Worm (Caenorhabditis elegans): ENCODE measurements around the gene ceh-100.

The ceh-100 gene

DNA sequence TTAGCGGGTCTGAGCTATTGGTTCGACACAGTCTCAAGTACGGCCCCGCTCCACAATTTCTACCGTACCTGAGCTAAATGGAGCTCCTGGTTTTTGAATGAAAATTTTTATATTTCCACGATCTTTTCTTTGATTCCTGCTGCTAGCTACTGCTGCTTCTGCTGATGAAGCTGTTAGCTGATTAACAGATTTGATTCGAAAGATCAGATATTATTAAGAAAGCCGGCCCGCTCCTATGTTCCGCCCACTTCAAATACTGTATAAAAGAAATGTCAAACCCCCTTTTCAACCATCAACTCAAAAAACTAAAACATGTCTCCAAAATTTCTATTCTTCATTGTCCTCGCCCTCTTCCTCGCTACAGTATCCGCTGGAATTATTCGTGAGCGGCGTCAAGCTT is 14.1 kb upstream of the ceh-100 start, which contains the start of gene nspe-3:
Gene nspe-3, plus strand, starts transcription at position 301 of the 400 bp plus-strand sequence.
- no peak for TF ChIP-seq unc-62 (GFP tag; optimal IDR thresholded peaks at IDR 0.05)

- TF ChIP-seq unc-62 (GFP tag; optimal IDR thresholded peaks at IDR 0.05): no peak
Observed at ce11 chrII:12616081-12616480, 12.6 kb upstream of the ceh-100 start, which contains the start of gene nspe-6. nspe-6 (minus strand) TSS chrII:12616181.

DNA sequence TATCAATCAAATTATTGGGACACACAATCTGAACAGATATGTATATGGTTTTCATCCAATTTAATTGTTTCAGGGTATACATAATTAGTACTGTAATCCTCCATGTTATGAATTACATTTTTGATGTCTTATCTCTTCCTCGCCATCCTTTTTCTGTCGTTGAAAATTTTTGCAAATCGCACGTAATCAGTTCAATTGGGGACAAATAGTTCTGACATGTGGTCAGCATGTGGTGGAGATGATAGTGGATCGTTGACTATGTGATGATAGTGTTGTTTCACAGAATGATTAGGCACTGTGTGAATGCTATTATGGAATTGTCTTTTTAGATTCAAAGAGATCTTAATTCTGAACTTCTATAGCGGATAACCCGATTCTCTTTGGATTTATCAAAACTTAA is 11.9 kb upstream of the ceh-100 start:
- no peak for TF ChIP-seq unc-62 (GFP tag; optimal IDR thresholded peaks at IDR 0.05)

DNA sequence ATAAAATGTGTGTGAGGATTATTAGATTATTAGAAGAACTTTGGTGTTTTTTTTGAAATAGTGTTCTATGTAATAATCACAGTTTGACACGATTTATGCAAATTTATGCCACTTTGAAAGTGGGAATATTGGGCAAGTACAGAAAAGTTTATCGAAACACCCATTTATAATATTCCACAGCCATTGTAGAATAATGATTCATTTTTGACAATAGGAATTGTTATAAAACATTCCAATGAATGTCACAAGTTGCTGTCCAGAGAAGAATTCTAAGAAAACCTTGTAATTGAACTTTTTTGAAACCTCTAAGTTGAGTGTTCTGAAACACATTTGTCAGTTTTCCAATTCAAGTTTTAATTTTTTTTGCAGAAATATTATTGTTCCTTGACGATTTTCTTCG is 8.7 kb upstream of the ceh-100 start, which contains the start of gene nspe-4:
Gene nspe-4, plus strand, starts transcription at position 301 of the 400 bp plus-strand sequence.
- no peak for TF ChIP-seq unc-62 (GFP tag; optimal IDR thresholded peaks at IDR 0.05)

- no peak for TF ChIP-seq unc-62 (GFP tag; optimal IDR thresholded peaks at IDR 0.05)
Observed at ce11 chrII:12608653-12609052, 5.2 kb upstream of the ceh-100 start, which contains the start of gene Y38E10A.9. Y38E10A.9 (plus strand) TSS chrII:12608953.

- TF ChIP-seq unc-62 (GFP tag; optimal IDR thresholded peaks at IDR 0.05): no peak
Observed at ce11 chrII:12606900-12607299, 3.4 kb upstream of the ceh-100 start, which contains the start of gene Y38E10A.8. Y38E10A.8 (plus strand) TSS chrII:12607200.

DNA sequence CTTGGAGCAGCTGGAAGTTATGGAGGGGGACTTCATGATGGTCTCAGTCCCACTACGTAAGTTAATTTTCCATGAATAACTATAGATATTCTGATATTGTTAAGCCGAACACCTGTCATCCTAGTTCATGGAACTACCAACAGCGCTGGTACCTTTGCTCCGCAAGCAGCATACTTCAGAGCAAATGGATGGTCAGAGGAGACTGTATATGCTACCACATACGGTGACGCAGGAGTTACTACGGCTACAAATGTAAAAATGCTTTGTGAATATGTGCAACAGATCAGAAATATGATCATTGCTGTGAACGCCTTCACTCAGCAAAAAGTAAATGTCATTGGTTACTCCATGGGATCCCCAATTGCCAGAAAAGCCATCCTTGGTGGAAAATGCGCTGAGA is 2.6 kb upstream of the ceh-100 start:
- TF ChIP-seq unc-62 (GFP tag; optimal IDR thresholded peaks at IDR 0.05): no peak

ce11 chrII:12580952-12581351 is 22.5 kb downstream of the ceh-100 start, which contains the start of gene clec-4:
clec-4 (minus strand) TSS chrII:12581113.
- no peak for TF ChIP-seq unc-62 (GFP tag; optimal IDR thresholded peaks at IDR 0.05)

DNA sequence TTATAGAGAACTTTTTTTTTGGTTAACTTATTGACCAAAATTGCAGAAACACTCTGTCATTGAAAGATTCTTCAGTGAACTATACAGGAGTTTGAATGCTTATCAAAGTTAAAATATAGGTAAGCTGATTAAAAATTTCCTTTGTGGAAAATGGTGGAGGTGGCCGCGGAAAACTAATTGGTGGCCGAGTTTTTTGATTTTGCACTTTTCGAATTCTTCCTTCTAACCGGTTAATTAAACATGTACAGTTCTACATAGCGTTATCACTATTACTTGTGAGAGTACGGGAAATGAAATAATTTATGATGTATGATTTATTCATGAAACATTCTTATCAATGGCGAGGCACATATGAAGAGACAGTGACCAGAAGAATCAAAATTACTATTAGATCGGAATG is 25.7 kb downstream of the ceh-100 start, which contains the start of gene clec-8:
Gene clec-8, minus strand, starts transcription at position 308 of the 400 bp plus-strand sequence.
- no peak for TF ChIP-seq unc-62 (GFP tag; optimal IDR thresholded peaks at IDR 0.05)

DNA sequence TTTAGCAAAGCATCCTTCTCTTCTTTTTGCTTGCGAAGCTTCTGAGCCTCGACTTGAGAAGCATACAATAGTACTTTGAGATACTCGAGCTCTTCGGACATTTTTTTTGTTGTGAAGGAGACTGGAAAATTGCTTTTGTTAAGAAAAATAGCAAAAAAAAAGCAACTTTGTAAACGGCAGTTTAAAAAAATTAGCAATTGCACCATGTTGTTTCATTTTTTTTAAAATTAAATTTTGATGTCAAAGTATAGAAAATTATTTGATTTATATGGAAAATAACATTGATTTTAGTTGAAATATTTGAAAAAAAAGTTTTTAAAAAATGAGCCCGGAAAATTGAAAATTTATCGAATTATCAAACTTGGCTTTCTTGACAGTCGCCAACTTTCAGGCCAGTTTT is 28.8 kb downstream of the ceh-100 start, which contains the start of gene Y38E10A.3:
Gene Y38E10A.3, minus strand, starts transcription at position 101 of the 400 bp plus-strand sequence.
- no peak for TF ChIP-seq unc-62 (GFP tag; optimal IDR thresholded peaks at IDR 0.05)

ce11 chrII:12573541-12573940 is 29.9 kb downstream of the ceh-100 start, which contains the start of gene Y38E10A.2:
Y38E10A.2 (minus strand) TSS chrII:12573641.
- TF ChIP-seq unc-62 (GFP tag; optimal IDR thresholded peaks at IDR 0.05): no peak

DNA sequence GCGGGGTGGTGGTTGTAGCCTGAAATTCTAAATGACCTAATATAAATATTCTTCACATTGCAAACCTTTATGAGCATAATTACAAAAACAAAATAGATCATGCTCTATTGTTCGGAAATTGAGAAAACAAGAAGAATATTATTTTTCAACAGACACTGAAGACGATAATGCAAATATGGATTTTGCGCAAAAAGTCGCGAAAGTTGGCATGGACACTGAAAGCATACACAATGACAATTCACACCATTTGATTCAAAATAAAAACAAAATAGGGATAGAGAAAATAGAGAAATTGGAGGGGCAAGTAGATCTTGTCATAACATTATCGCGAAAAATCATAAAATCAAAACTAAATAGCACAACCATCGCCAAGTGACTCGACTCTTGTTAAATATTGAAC is 30.7 kb downstream of the ceh-100 start, which contains the start of gene Y38E10A.35:
Gene Y38E10A.35, minus strand, starts transcription at position 101 of the 400 bp plus-strand sequence.
- TF ChIP-seq unc-62 (GFP tag; optimal IDR thresholded peaks at IDR 0.05): no peak

DNA sequence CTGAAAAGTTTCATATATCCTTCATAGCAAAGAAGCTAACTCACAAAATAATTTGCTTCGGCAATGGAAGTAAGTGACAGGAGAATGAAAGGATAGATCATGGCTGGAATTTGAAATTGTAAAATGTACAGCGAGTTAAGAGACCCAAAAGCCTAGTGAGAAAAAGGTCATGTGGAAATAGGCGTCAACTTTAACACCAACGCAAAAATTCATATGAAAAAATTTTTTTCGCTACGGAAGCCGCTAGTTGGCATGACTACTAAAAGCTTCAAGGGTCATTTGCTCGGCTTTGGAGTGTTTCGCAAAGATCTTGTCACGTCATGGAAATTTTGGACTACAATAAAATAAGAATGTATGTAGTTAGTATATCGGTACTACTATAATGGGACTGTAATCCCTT is 33.0 kb downstream of the ceh-100 start, which contains the start of gene Y38E10A.1:
Gene Y38E10A.1, minus strand, starts transcription at position 101 of the 400 bp plus-strand sequence.
- no peak for TF ChIP-seq unc-62 (GFP tag; optimal IDR thresholded peaks at IDR 0.05)

ce11 chrII:12565851-12566250 is 37.6 kb downstream of the ceh-100 start, which contains the start of gene F49C5.7:
F49C5.7 (plus strand) TSS chrII:12566151.
- TF ChIP-seq unc-62 (GFP tag; optimal IDR thresholded peaks at IDR 0.05): no peak

DNA sequence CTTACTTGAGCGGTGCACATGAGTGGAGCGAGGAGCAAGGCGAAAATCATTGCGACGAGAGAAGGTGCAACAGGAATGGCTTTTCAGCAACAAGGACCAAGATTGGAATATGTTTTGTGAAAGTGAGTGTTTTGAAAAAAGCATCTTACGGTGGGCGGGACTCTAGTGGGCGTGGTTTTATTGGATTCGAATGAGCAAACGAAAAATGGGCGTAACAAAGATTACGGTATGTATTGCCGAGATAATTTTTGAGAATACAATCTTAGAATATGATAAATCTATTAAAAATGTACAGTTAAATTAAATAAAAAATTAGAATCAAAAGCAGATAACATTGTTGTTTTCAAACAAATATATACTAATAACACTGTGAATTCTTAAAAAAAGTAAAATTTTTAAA is 43.3 kb downstream of the ceh-100 start, which contains the start of gene F49C5.12:
Gene F49C5.12, minus strand, starts transcription at position 101 of the 400 bp plus-strand sequence.
- TF ChIP-seq unc-62 (GFP tag; optimal IDR thresholded peaks at IDR 0.05): no peak

DNA sequence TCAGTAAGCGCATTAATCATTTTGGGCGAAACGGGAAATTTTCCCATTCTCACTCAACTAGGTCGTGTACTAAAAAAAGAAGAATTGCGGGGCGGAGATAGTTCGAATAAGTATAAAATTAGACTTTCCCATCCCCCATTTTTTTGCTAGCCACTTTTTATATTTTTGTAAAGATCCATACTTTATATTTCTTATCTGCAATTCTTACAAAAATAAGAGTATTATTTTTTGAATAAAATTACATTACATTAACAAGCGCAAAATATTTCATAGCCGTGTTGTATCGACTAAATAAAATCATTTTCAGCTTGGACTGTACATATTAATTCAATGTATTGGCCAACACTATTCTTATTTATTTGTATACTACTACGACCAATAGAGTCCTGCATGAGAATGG is 47.9 kb downstream of the ceh-100 start, which contains the start of gene F49C5.11:
Gene F49C5.11, plus strand, starts transcription at position 301 of the 400 bp plus-strand sequence.
- TF ChIP-seq unc-62 (GFP tag; optimal IDR thresholded peaks at IDR 0.05): no peak

DNA sequence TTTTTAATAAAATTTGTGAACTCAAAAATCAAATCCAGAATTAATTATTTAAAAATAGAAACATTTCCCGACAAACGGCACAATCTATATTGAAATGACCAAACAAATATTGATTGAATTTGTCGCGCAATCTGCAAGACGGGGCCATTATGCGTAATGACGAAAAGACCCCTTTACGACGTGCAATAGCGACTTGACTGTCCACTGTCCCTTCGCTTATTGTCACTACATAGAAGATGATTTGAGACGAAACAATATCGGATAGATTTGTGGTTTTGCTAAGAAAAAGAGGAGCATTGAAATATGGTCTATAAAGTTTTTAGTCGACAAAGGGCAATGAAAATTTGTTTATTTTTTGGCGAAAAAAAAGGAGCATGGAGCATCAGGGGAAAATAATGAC is 52.5 kb downstream of the ceh-100 start:
- TF ChIP-seq unc-62 (GFP tag; optimal IDR thresholded peaks at IDR 0.05): no peak

Data from whole organism, dauer.